Fruit fly (Drosophila melanogaster) whole organism, prepupa: ENCODE measurements around the gene CG7432.

Experiments used
- Blimp-1 ChIP-seq: fragments of 200-800 bp; sonication (Bioruptor generic); optimal IDR thresholded peaks from 3 replicates; lab custom pipeline; 2017; ENCODE audit warnings: missing biosample characterization, missing genetic modification characterization, mild to moderate bottlenecking, moderate library complexity, missing genetic modification reagents
- CG10631 ChIP-seq: fragments of 200-800 bp; sonication (Bioruptor generic); optimal IDR thresholded peaks from 2 replicates; lab custom pipeline; 2016; ENCODE audit warnings: missing biosample characterization, missing genetic modification characterization
- Ets96B ChIP-seq: fragments of 200-800 bp; optimal IDR thresholded peaks from 2 replicates; lab custom pipeline; 2019; ENCODE audit warnings: missing biosample characterization, mild to moderate bottlenecking, missing genetic modification characterization, moderate library complexity
- Smox ChIP-seq: fragments of 200-800 bp; sonication (Bioruptor generic); optimal IDR thresholded peaks from 3 replicates; lab custom pipeline; 2016; ENCODE audit warnings: missing biosample characterization, missing genetic modification characterization
- spab ChIP-seq: fragments of 200-800 bp; sonication (Bioruptor generic); optimal IDR thresholded peaks from 2 replicates; lab custom pipeline; 2017; ENCODE audit warnings: missing biosample characterization, mild to moderate bottlenecking, missing genetic modification characterization, missing genetic modification reagents
- ss ChIP-seq, 2 experiments: fragments of 200-800 bp; sonication (Bioruptor generic); optimal IDR thresholded peaks; 2 replicates in 1 of 2; 3 replicates in 1 of 2; lab custom pipeline; 2017 to 2018; ENCODE audit warnings: mild to moderate bottlenecking in 2 of 2, missing biosample characterization in 2 of 2, missing genetic modification characterization in 2 of 2, moderate library complexity in 1 of 2

dm6 chr3R:19715827-19716226 lies 51.0 kb downstream of the CG7432 start, which contains the start of gene CG34286:
- TF ChIP-seq CG10631 (GFP tag; lab: Kevin White, UChicago), result no peak
- no peak for TF ChIP-seq ss (GFP tag; optimal IDR thresholded peaks at IDR 0.05; lab: Kevin White, UChicago)
- no peak for TF ChIP-seq Blimp-1 (GFP tag; lab: Kevin White, UChicago)
- no peak for TF ChIP-seq Ets96B (tag; lab: Kevin White, UChicago)
- no peak for TF ChIP-seq spab (GFP tag; lab: Kevin White, UChicago)
- no peak for TF ChIP-seq Smox (GFP tag; lab: Kevin White, UChicago)
